Worm (Caenorhabditis elegans): Measurements from ENCODE around the gene gon-4.

DNA sequence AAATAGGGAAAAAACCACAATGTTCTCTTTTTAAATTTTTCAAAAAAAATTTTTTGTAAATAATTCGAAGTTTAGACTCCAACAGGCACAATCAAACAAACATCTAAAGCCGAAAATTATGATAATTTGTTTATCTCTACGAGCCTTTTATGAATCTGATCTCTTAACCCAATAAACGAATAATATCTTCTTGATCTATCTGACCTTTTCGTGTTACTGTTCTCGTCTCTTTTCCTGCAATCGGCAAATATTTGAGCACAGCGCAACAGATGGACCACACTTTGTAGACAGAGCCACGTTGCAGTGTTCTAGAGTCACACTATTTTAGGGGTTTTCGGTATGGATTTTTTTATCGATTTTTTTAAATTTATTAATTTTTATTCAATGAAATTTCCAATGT, 54.1 kb downstream of the gon-4 start:
- TF ChIP-seq cog-1 (tag; optimal IDR thresholded peaks at IDR 0.05): no peak
- TF ChIP-seq T22C8.4 (GFP tag; IDR thresholded peaks at IDR 0.05): peak; percentile 19; the same call in 1 of the 2 replicates
- no peak for TF ChIP-seq tab-1 (GFP tag; IDR thresholded peaks at IDR 0.05)
- TF ChIP-seq med-1 (GFP tag; optimal IDR thresholded peaks at IDR 0.05; ENCODE audit: insufficient read depth): no peak
